Fruit fly (Drosophila melanogaster) whole organism, wandering third instar larva: ENCODE measurements around the gene SmydA-8.

Experiments used
- Abd-B ChIP-seq: fragments of >200 bp; optimal IDR thresholded peaks from 2 replicates; lab custom pipeline; 2017; ENCODE audit warnings: missing biosample characterization, missing genetic modification characterization
- CG32264 ChIP-seq: fragments of 200-800 bp; sonication (Bioruptor generic); optimal IDR thresholded peaks from 2 replicates; lab custom pipeline; 2016; ENCODE audit warnings: missing biosample characterization, missing genetic modification characterization
- CG9705 ChIP-seq: fragments of 200-800 bp; sonication (Bioruptor generic); optimal IDR thresholded peaks from 2 replicates; lab custom pipeline; 2018; ENCODE audit warnings: missing biosample characterization, mild to moderate bottlenecking, missing genetic modification characterization
- CrebA ChIP-seq: fragments of 200-800 bp; sonication (Bioruptor generic); optimal IDR thresholded peaks from 2 replicates; lab custom pipeline; 2016; ENCODE audit warnings: missing biosample characterization, mild to moderate bottlenecking, missing genetic modification characterization, borderline replicate concordance
- Dfd ChIP-seq: fragments of >200 bp; optimal IDR thresholded peaks from 2 replicates; lab custom pipeline; 2017; ENCODE audit warnings: missing biosample characterization, missing genetic modification characterization
- Dif ChIP-seq: fragments of 200-275, 200-300 bp; sonication (Bioruptor generic); optimal IDR thresholded peaks from 2 replicates; lab custom pipeline; 2018; ENCODE audit warnings: missing biosample characterization, missing genetic modification characterization; ENCODE audit not compliant: partially characterized antibody
- GATAd ChIP-seq: sonication (Bioruptor generic); optimal IDR thresholded peaks from 2 replicates; lab custom pipeline; 2016; ENCODE audit warnings: missing biosample characterization, missing genetic modification characterization
- HLH106 ChIP-seq: fragments of 200-800 bp; optimal IDR thresholded peaks from 3 replicates; lab custom pipeline; 2019; ENCODE audit warnings: missing biosample characterization, mild to moderate bottlenecking, missing genetic modification characterization, moderate library complexity
- Hnf4 ChIP-seq: fragments of 200-800 bp; sonication (Bioruptor generic); optimal IDR thresholded peaks from 2 replicates; lab custom pipeline; 2016; ENCODE audit warnings: missing biosample characterization, mild to moderate bottlenecking, missing genetic modification characterization
- Hr78 ChIP-seq: fragments of >200 bp; optimal IDR thresholded peaks from 2 replicates; lab custom pipeline; 2017; ENCODE audit warnings: missing biosample characterization, missing genetic modification characterization
- Hr83 ChIP-seq: fragments of 200-300 bp; sonication (Bioruptor generic); optimal IDR thresholded peaks from 2 replicates; lab custom pipeline; 2016; ENCODE audit warnings: missing biosample characterization, mild to moderate bottlenecking, missing genetic modification characterization, moderate library complexity; ENCODE audit not compliant: poor library complexity, severe bottlenecking
- Jra ChIP-seq: sonication (Bioruptor generic); optimal IDR thresholded peaks from 2 replicates; lab custom pipeline; 2016; ENCODE audit warnings: missing biosample characterization, missing genetic modification characterization
- Mio ChIP-seq: sonication (Bioruptor generic); optimal IDR thresholded peaks from 2 replicates; lab custom pipeline; 2016; ENCODE audit warnings: missing biosample characterization, missing genetic modification characterization
- Myc ChIP-seq: fragments of >200 bp; optimal IDR thresholded peaks from 2 replicates; lab custom pipeline; 2017
- N ChIP-seq: fragments of >200 bp; optimal IDR thresholded peaks from 2 replicates; lab custom pipeline; 2018; ENCODE audit warnings: missing biosample characterization, missing external identifiers, missing genetic modification characterization
- OdsH ChIP-seq: fragments of 200-800 bp; sonication (Bioruptor generic); optimal IDR thresholded peaks from 2 replicates; lab custom pipeline; 2016; ENCODE audit warnings: missing biosample characterization, mild to moderate bottlenecking, missing genetic modification characterization
- Rel ChIP-seq, 2 experiments: fragments of 200-800 bp; sonication (Bioruptor generic) in 1 of 2; optimal IDR thresholded peaks; 2 replicates in 1 of 2; 3 replicates in 1 of 2; lab custom pipeline; 2016 to 2019; ENCODE audit warnings: mild to moderate bottlenecking in 2 of 2, missing biosample characterization in 2 of 2, missing genetic modification characterization in 2 of 2, moderate library complexity in 1 of 2
- Sp1 ChIP-seq: fragments of 200-800 bp; sonication (Bioruptor generic); optimal IDR thresholded peaks from 3 replicates; lab custom pipeline; 2019; ENCODE audit warnings: missing biosample characterization, mild to moderate bottlenecking, missing genetic modification characterization, moderate library complexity
- Vsx2 ChIP-seq: fragments of 200-300, 225-300 bp; sonication (Bioruptor generic); optimal IDR thresholded peaks from 2 replicates; lab custom pipeline; 2018; ENCODE audit warnings: missing biosample characterization, missing genetic modification characterization; ENCODE audit not compliant: partially characterized antibody
- br ChIP-seq: fragments of 200-800 bp; sonication (Bioruptor generic); optimal IDR thresholded peaks from 2 replicates; lab custom pipeline; 2016; ENCODE audit warnings: missing biosample characterization, missing genetic modification characterization
- brk ChIP-seq: fragments of 200-800 bp; sonication (Bioruptor generic); optimal IDR thresholded peaks from 2 replicates; lab custom pipeline; 2016; ENCODE audit warnings: missing biosample characterization, mild to moderate bottlenecking, missing genetic modification characterization
- dl ChIP-seq, 2 experiments: fragments of 175-275, 200-275 bp in 1 of 2; fragments of 200-275 bp in 1 of 2; sonication (Bioruptor generic); optimal IDR thresholded peaks; lab custom pipeline; 2018; ENCODE audit warnings: mild to moderate bottlenecking in 2 of 2, missing biosample characterization in 2 of 2, missing genetic modification characterization in 2 of 2, moderate library complexity in 2 of 2; ENCODE audit not compliant: partially characterized antibody in 2 of 2, insufficient read depth in 1 of 2
- dmrt93B ChIP-seq: fragments of 200-800 bp; sonication (Bioruptor generic); optimal IDR thresholded peaks from 2 replicates; lab custom pipeline; 2018; ENCODE audit warnings: missing biosample characterization, mild to moderate bottlenecking, missing genetic modification characterization
- dsf ChIP-seq: sonication (Bioruptor generic); optimal IDR thresholded peaks from 2 replicates; lab custom pipeline; 2016; ENCODE audit warnings: missing biosample characterization, missing genetic modification characterization, borderline replicate concordance
- ey ChIP-seq: fragments of 200-800 bp; sonication (Bioruptor generic); optimal IDR thresholded peaks from 2 replicates; lab custom pipeline; 2016; ENCODE audit warnings: missing biosample characterization, missing genetic modification characterization
- foxo ChIP-seq, 2 experiments: fragments of 200-800 bp; sonication (Bioruptor generic); optimal IDR thresholded peaks; 2 replicates in 1 of 2; 3 replicates in 1 of 2; lab custom pipeline; 2016 to 2017; ENCODE audit warnings: missing biosample characterization in 2 of 2, missing genetic modification characterization in 2 of 2
- fru ChIP-seq: fragments of 200-800 bp; sonication (Bioruptor generic); optimal IDR thresholded peaks from 3 replicates; lab custom pipeline; 2016; ENCODE audit warnings: missing biosample characterization, mild to moderate bottlenecking, missing genetic modification characterization
- h ChIP-seq: fragments of 200-800 bp; sonication (Bioruptor generic); optimal IDR thresholded peaks from 3 replicates; lab custom pipeline; 2016; ENCODE audit warnings: missing biosample characterization, mild to moderate bottlenecking, missing genetic modification characterization
- jim ChIP-seq: fragments of 175-275, 200-325 bp; sonication (Bioruptor generic); optimal IDR thresholded peaks from 2 replicates; lab custom pipeline; 2016; ENCODE audit warnings: missing biosample characterization, mild to moderate bottlenecking, missing genetic modification characterization
- lola ChIP-seq: fragments of >200 bp; optimal IDR thresholded peaks from 2 replicates; lab custom pipeline; 2017; ENCODE audit warnings: missing biosample characterization, missing genetic modification characterization
- pan ChIP-seq: fragments of >200 bp; optimal IDR thresholded peaks from 2 replicates; lab custom pipeline; 2017
- psq ChIP-seq: fragments of 200-800 bp; sonication (Bioruptor generic); optimal IDR thresholded peaks from 3 replicates; lab custom pipeline; 2017; ENCODE audit warnings: missing biosample characterization, mild to moderate bottlenecking, missing genetic modification characterization, moderate library complexity
- rgr ChIP-seq: fragments of 200-800 bp; sonication (Bioruptor generic); optimal IDR thresholded peaks from 3 replicates; lab custom pipeline; 2016; ENCODE audit warnings: missing biosample characterization, mild to moderate bottlenecking, missing genetic modification characterization
- sage ChIP-seq: fragments of 200-800 bp; sonication (Bioruptor generic); optimal IDR thresholded peaks from 2 replicates; lab custom pipeline; 2016; ENCODE audit warnings: missing biosample characterization, mild to moderate bottlenecking, missing genetic modification characterization
- sv ChIP-seq: fragments of 200-800 bp; sonication (Bioruptor generic); optimal IDR thresholded peaks from 3 replicates; lab custom pipeline; 2016; ENCODE audit warnings: missing biosample characterization, missing genetic modification characterization
- tai ChIP-seq: sonication (Bioruptor generic); optimal IDR thresholded peaks from 2 replicates; lab custom pipeline; 2016; ENCODE audit warnings: missing biosample characterization, missing genetic modification characterization
- usp ChIP-seq: fragments of >200 bp; optimal IDR thresholded peaks from 2 replicates; lab custom pipeline; 2017; ENCODE audit warnings: missing biosample characterization, missing genetic modification characterization
- woc ChIP-seq: sonication (Bioruptor generic); optimal IDR thresholded peaks from 2 replicates; lab custom pipeline; 2016; ENCODE audit warnings: missing biosample characterization, mild to moderate bottlenecking, missing genetic modification characterization

The SmydA-8 gene

dm6 chrX:2213759-2214406, at the start of gene SmydA-8:
Gene SmydA-8 (minus strand): TSS chrX:2213809.
- no peak for TF ChIP-seq Hr78 (GFP tag; lab: Kevin White, UChicago)
- no peak for TF ChIP-seq Abd-B
- no peak for TF ChIP-seq CrebA (GFP tag; lab: Kevin White, UChicago)
- no peak for TF ChIP-seq dsf (GFP tag; lab: Kevin White, UChicago)
- TF ChIP-seq OdsH (GFP tag; lab: Kevin White, UChicago), result no peak
- TF ChIP-seq Hnf4, result no peak
- TF ChIP-seq N (GFP tag; lab: Kevin White, UChicago), result no peak
- TF ChIP-seq sv (GFP tag; lab: Kevin White, UChicago), result no peak
- TF ChIP-seq brk (GFP tag; lab: Kevin White, UChicago), result no peak
- no peak for TF ChIP-seq Mio (GFP tag; lab: Kevin White, UChicago)
- TF ChIP-seq rgr (GFP tag; lab: Kevin White, UChicago), result no peak
- no peak for TF ChIP-seq Vsx2 (GFP tag; lab: Kevin White, UChicago)
- no peak for TF ChIP-seq Rel (GFP tag; optimal IDR thresholded peaks at IDR 0.05; lab: Kevin White, UChicago)
- TF ChIP-seq Rel (tag; optimal IDR thresholded peaks at IDR 0.05; lab: Kevin White, UChicago), result no peak
- TF ChIP-seq Sp1 (GFP tag; lab: Kevin White, UChicago), result no peak
- TF ChIP-seq GATAd, result no peak
- TF ChIP-seq lola (GFP tag; lab: Kevin White, UChicago), result no peak
- no peak for TF ChIP-seq Myc (lab: Kevin White, UChicago)
- TF ChIP-seq CG9705 (GFP tag; lab: Kevin White, UChicago), result no peak

dm6 chrX:2262511-2262910, 48.9 kb upstream of the SmydA-8 start, which contains the start of the genes temp and CG3071:
Gene temp (minus strand): TSS chrX:2262515.
Gene CG3071 (plus strand): TSS chrX:2262837.
- TF ChIP-seq CrebA (GFP tag; lab: Kevin White, UChicago) (no peak), CG9705 (GFP tag; lab: Kevin White, UChicago) (peak; percentile 71), sage (no peak), HLH106 (tag; lab: Kevin White, UChicago) (peak; percentile 80), fru (GFP tag; lab: Kevin White, UChicago) (peak; percentile 71), dl (GFP tag; optimal IDR thresholded peaks at IDR 0.05; lab: Kevin White, UChicago; ENCODE audit: insufficient read depth in 1 of 2, partially characterized antibody in 2 of 2) (no peak), br (peak; percentile 59), GATAd (no peak), sv (GFP tag; lab: Kevin White, UChicago) (peak; percentile 40), jim (no peak), pan (lab: Kevin White, UChicago) (no peak), ey (GFP tag; lab: Kevin White, UChicago) (peak; percentile 73), Hr78 (GFP tag; lab: Kevin White, UChicago) (no peak), Hnf4 (no peak), CG32264 (GFP tag; lab: Kevin White, UChicago) (no peak), woc (GFP tag; lab: Kevin White, UChicago) (peak; percentile 92), Jra (peak; percentile 54), Sp1 (GFP tag; lab: Kevin White, UChicago) (peak; percentile 65), Dfd (GFP tag; lab: Kevin White, UChicago) (no peak), tai (GFP tag; lab: Kevin White, UChicago) (no peak), Abd-B (no peak), Myc (lab: Kevin White, UChicago) (peak; percentile 98), Dif (GFP tag; lab: Kevin White, UChicago) (no peak), psq (GFP tag; lab: Kevin White, UChicago) (peak; percentile 58), Hr83 (GFP tag; lab: Kevin White, UChicago) (no peak), lola (GFP tag; lab: Kevin White, UChicago) (no peak), Mio (GFP tag; lab: Kevin White, UChicago) (no peak), dmrt93B (GFP tag; lab: Kevin White, UChicago) (peak; percentile 58), dsf (GFP tag; lab: Kevin White, UChicago) (no peak), usp (GFP tag; lab: Kevin White, UChicago) (no peak), foxo (GFP tag; optimal IDR thresholded peaks at IDR 0.05; lab: Kevin White, UChicago) (peak in 1 of 2 experiments; percentile 79), brk (GFP tag; lab: Kevin White, UChicago) (no peak), N (GFP tag; lab: Kevin White, UChicago) (no peak), OdsH (GFP tag; lab: Kevin White, UChicago) (peak; percentile 65), rgr (GFP tag; lab: Kevin White, UChicago) (peak; percentile 62), Vsx2 (GFP tag; lab: Kevin White, UChicago) (no peak), Rel (GFP tag; optimal IDR thresholded peaks at IDR 0.05; lab: Kevin White, UChicago) (no peak), Rel (tag; optimal IDR thresholded peaks at IDR 0.05; lab: Kevin White, UChicago) (peak; percentile 39), h (GFP tag; lab: Kevin White, UChicago) (peak; percentile 71)
